Fruit fly (Drosophila melanogaster): ENCODE results near the gene CG31224.

DNA sequence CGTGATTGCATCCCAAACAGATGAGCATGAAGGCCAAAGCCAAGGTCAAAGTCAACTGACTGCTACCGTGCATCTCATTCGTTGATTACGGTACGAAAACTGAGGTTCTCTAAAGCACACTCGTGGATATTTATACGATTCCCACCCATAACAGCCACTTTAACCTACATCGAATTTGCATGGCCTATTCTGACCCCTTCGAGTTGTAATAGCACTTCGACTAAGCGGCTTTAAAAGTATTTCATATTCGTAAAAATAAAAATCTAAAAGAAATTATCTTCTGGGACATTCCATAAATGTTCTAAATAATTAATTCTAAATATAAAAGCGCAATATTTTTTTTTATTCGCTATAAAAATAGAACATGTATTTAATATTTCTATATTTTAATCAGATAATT, 41.7 kb downstream of the CG31224 start, which contains the start of gene CG7695:
- TF ChIP-seq EcR (GFP tag; optimal IDR thresholded peaks at IDR 0.05): no peak
- no peak for TF ChIP-seq CG15710 (tag; optimal IDR thresholded peaks at IDR 0.05)
- no peak for TF ChIP-seq CG32121 (GFP tag; IDR thresholded peaks at IDR 0.05)
- TF ChIP-seq CG9948 (tag; optimal IDR thresholded peaks at IDR 0.05): no peak
- TF ChIP-seq CG14655 (GFP tag; optimal IDR thresholded peaks at IDR 0.05): no peak
- TF ChIP-seq CG12605 (GFP tag; IDR thresholded peaks at IDR 0.05): no peak
- TF ChIP-seq fd96Ca (GFP tag; IDR thresholded peaks at IDR 0.05): no peak
- no peak for TF ChIP-seq CG8159 (tag; optimal IDR thresholded peaks at IDR 0.05)
- no peak for TF ChIP-seq CG10348 (GFP tag; IDR thresholded peaks at IDR 0.05)
